Fruit fly (Drosophila melanogaster): ENCODE data around the gene PICK1.

DNA sequence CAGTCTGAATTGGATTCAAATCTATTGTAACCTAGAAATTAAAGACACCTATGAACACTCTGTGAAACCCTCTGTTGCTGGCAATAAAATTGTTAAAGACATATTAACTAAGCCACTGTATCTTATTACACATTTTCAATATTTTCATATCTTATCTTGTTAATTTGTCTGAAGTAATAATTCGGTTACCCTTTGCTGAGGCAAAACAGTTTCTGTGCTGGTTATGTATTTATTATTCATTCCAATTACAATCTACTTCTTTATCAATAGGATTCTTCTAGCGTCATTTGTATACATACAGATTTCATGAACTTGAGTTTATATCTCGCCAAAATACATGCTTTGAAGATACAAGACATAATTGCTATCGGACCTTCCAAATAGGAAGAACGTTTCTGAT lies 13.7 kb downstream of the PICK1 start:
- TF ChIP-seq CG16813 (GFP tag; IDR thresholded peaks at IDR 0.05; ENCODE audit: partially characterized antibody): no peak
- no peak for TF ChIP-seq az2 (GFP tag; optimal IDR thresholded peaks at IDR 0.05)
- TF ChIP-seq CG12391 (tag; optimal IDR thresholded peaks at IDR 0.05): no peak
